Worm (Caenorhabditis elegans) whole organism, young adult: ENCODE measurements around the gene T13C5.7.

ENCODE experiments used
- B0035.1 ChIP-seq: sonication (generic microtip); optimal IDR thresholded peaks from 2 replicates; lab custom pipeline; 2016; ENCODE audit warnings: missing genetic modification characterization, mild to moderate bottlenecking, missing compliant biosample characterization, missing genotype, missing genetic modification reagents
- B0336.3 ChIP-seq: fragments of 200-800 bp; sonication (Bioruptor generic); IDR thresholded peaks from 2 replicates; pipeline ENCODE4 v1.3.6; 2022; ENCODE audit warnings: missing genetic modification characterization, missing compliant biosample characterization
- F33H1.4 ChIP-seq: fragments of 200-800 bp; sonication (Bioruptor generic); IDR thresholded peaks from 2 replicates; pipeline ENCODE4 v1.3.6; 2022; ENCODE audit warnings: missing genetic modification reagents, missing genetic modification characterization, missing compliant biosample characterization
- F52B5.7 ChIP-seq: sonication (generic microtip); optimal IDR thresholded peaks from 2 replicates; lab custom pipeline; 2016; ENCODE audit warnings: mild to moderate bottlenecking, missing genetic modification characterization, missing compliant biosample characterization
- T07F8.4 ChIP-seq: sonication (generic microtip); optimal IDR thresholded peaks from 2 replicates; lab custom pipeline; 2016; ENCODE audit warnings: mild to moderate bottlenecking, missing genetic modification characterization, moderate library complexity, missing compliant biosample characterization
- Y53F4B.3 ChIP-seq: fragments of 200-800 bp; sonication (Bioruptor generic); IDR thresholded peaks from 2 replicates; pipeline ENCODE4 v1.3.6; 2022; ENCODE audit warnings: missing genetic modification reagents, missing genetic modification characterization, missing compliant biosample characterization
- Y53G8AR.9 ChIP-seq: fragments of 200-800 bp; sonication (Bioruptor generic); conservative IDR thresholded peaks from 2 replicates; pipeline ENCODE4 v1.3.6; 2022; ENCODE audit warnings: missing genetic modification reagents, missing genetic modification characterization, missing compliant biosample characterization
- Y56A3A.18 ChIP-seq: fragments of 200-800 bp; sonication (Bioruptor generic); IDR thresholded peaks from 2 replicates; pipeline ENCODE4 v1.3.6; 2022; ENCODE audit warnings: missing genetic modification reagents, missing genetic modification characterization, missing compliant biosample characterization
- ZK185.1 ChIP-seq: sonication (generic microtip); optimal IDR thresholded peaks from 2 replicates; lab custom pipeline; 2016; ENCODE audit warnings: mild to moderate bottlenecking, missing genetic modification characterization, missing compliant biosample characterization; ENCODE audit not compliant: poor library complexity, severe bottlenecking
- akir-1 ChIP-seq: fragments of 200-800 bp; sonication (Bioruptor generic); optimal IDR thresholded peaks from 2 replicates; lab custom pipeline; 2018; ENCODE audit warnings: mild to moderate bottlenecking, missing genetic modification characterization, moderate library complexity, missing compliant biosample characterization
- aptf-3 ChIP-seq: fragments of 200-800 bp; sonication (Bioruptor generic); IDR thresholded peaks from 2 replicates; pipeline ENCODE4 v1.3.6; 2022; ENCODE audit warnings: missing genetic modification characterization, missing compliant biosample characterization
- ccch-3 ChIP-seq: fragments of 200-800 bp; sonication (Bioruptor generic); optimal IDR thresholded peaks from 2 replicates; lab custom pipeline; 2018; ENCODE audit warnings: mild to moderate bottlenecking, missing genetic modification characterization, missing compliant biosample characterization
- ceh-91 ChIP-seq: fragments of 200-800 bp; sonication (Bioruptor generic); IDR thresholded peaks from 2 replicates; pipeline ENCODE4 v1.3.6; 2022; ENCODE audit warnings: missing genetic modification reagents, missing genetic modification characterization, missing compliant biosample characterization
- dpff-1 ChIP-seq: sonication (generic microtip); optimal IDR thresholded peaks from 2 replicates; lab custom pipeline; 2017; ENCODE audit warnings: mild to moderate bottlenecking, missing genetic modification characterization, missing compliant biosample characterization
- egl-18 ChIP-seq: fragments of 200-800 bp; sonication (Bioruptor generic); IDR thresholded peaks from 2 replicates; pipeline ENCODE4 v1.3.6; 2022; ENCODE audit warnings: missing genetic modification reagents, missing genetic modification characterization, missing compliant biosample characterization
- egl-44 ChIP-seq: fragments of 200-800 bp; sonication (Bioruptor generic); IDR thresholded peaks from 2 replicates; pipeline ENCODE4 v1.3.6; 2022; ENCODE audit warnings: missing genetic modification reagents, missing genetic modification characterization, missing compliant biosample characterization
- hlh-26 ChIP-seq: fragments of 200-800 bp; sonication (Bioruptor generic); conservative IDR thresholded peaks from 2 replicates; pipeline ENCODE4 v1.3.6; 2022; ENCODE audit warnings: missing genetic modification reagents, missing genetic modification characterization, missing compliant biosample characterization
- let-526 ChIP-seq: fragments of 200-800 bp; sonication (Bioruptor generic); IDR thresholded peaks from 2 replicates; pipeline ENCODE4 v1.3.6; 2022; ENCODE audit warnings: missing genetic modification reagents, missing genetic modification characterization, missing compliant biosample characterization
- let-607 ChIP-seq, 2 experiments: fragments of 200-800 bp in 1 of 2; sonication (Bioruptor generic) in 1 of 2; sonication (generic microtip) in 1 of 2; optimal IDR thresholded peaks; 2 replicates each; lab custom pipeline; 2016 to 2018; ENCODE audit warnings: mild to moderate bottlenecking in 2 of 2, missing compliant biosample characterization in 2 of 2, missing genetic modification characterization in 2 of 2, moderate library complexity in 2 of 2, missing genotype in 1 of 2
- lin-26 ChIP-seq: fragments of 200-800 bp; sonication (Bioruptor generic); IDR thresholded peaks from 2 replicates; pipeline ENCODE4 v1.3.6; 2022; ENCODE audit warnings: missing genetic modification reagents, missing genetic modification characterization, missing compliant biosample characterization
- lin-54 ChIP-seq: fragments of 200-800 bp; sonication (Bioruptor generic); optimal IDR thresholded peaks from 2 replicates; lab custom pipeline; 2018; ENCODE audit warnings: mild to moderate bottlenecking, missing genetic modification characterization, missing compliant biosample characterization
- lir-1 ChIP-seq: fragments of 200-800 bp; sonication (Bioruptor generic); conservative IDR thresholded peaks from 2 replicates; pipeline ENCODE4 v1.3.6; 2022; ENCODE audit warnings: missing genetic modification reagents, missing genetic modification characterization, missing compliant biosample characterization
- lsy-27 ChIP-seq: sonication (generic microtip); optimal IDR thresholded peaks from 2 replicates; lab custom pipeline; 2017; ENCODE audit warnings: missing genetic modification characterization, mild to moderate bottlenecking, missing compliant biosample characterization, antibody characterized with exemption, missing genotype, borderline replicate concordance; ENCODE audit not compliant: insufficient read depth
- madf-3 ChIP-seq: fragments of 200-800 bp; sonication (Bioruptor generic); IDR thresholded peaks from 2 replicates; pipeline ENCODE4 v1.3.6; 2022; ENCODE audit warnings: missing genetic modification reagents, missing genetic modification characterization, missing compliant biosample characterization
- mes-4 ChIP-seq: sonication (generic microtip); optimal IDR thresholded peaks from 2 replicates; lab custom pipeline; 2016; ENCODE audit warnings: missing genotype, missing genetic modification characterization, missing compliant biosample characterization
- nfya-1 ChIP-seq: sonication (generic microtip); optimal IDR thresholded peaks from 2 replicates; lab custom pipeline; 2017; ENCODE audit warnings: antibody characterized with exemption, missing compliant biosample characterization, missing genetic modification characterization, borderline replicate concordance; ENCODE audit not compliant: insufficient read depth
- nhr-80 ChIP-seq: sonication (generic microtip); optimal IDR thresholded peaks from 2 replicates; lab custom pipeline; 2016; ENCODE audit warnings: missing genetic modification characterization, missing compliant biosample characterization
- nhr-90 ChIP-seq: sonication (generic microtip); optimal IDR thresholded peaks from 2 replicates; lab custom pipeline; 2016; ENCODE audit warnings: missing genotype, mild to moderate bottlenecking, missing genetic modification characterization, missing compliant biosample characterization
- pha-4 ChIP-seq: fragments of 150-350 bp; sonication (generic microtip); optimal IDR thresholded peaks from 2 replicates; lab custom pipeline; 2014; ENCODE audit warnings: missing biosample characterization, missing genetic modification reagents, missing genetic modification characterization
- snpc-1.3 ChIP-seq: sonication (generic microtip); optimal IDR thresholded peaks from 2 replicates; lab custom pipeline; 2017; ENCODE audit warnings: missing genetic modification characterization, mild to moderate bottlenecking, missing compliant biosample characterization, antibody characterized with exemption, moderate library complexity, missing genotype, missing genetic modification reagents; ENCODE audit not compliant: insufficient read depth
- snpc-4 ChIP-seq, 5 experiments: fragments of 150-350 bp in 1 of 5; sonication (generic microtip) in 4 of 5; optimal IDR thresholded peaks; 2 replicates each; lab custom pipeline; 2014 to 2018; ENCODE audit warnings: missing genetic modification characterization in 5 of 5, missing biosample characterization in 3 of 5, antibody characterized with exemption in 2 of 5, mild to moderate bottlenecking in 2 of 5, missing compliant biosample characterization in 2 of 5, missing genotype in 2 of 5, moderate library complexity in 2 of 5, missing genetic modification reagents in 1 of 5
- sptf-2 ChIP-seq: fragments of 200-800 bp; sonication (Bioruptor generic); optimal IDR thresholded peaks from 2 replicates; lab custom pipeline; 2018; ENCODE audit warnings: mild to moderate bottlenecking, missing genetic modification characterization, missing compliant biosample characterization
- tbp1 ChIP-seq: fragments of 200-800 bp; sonication (Bioruptor generic); optimal IDR thresholded peaks from 2 replicates; lab custom pipeline; 2018; ENCODE audit warnings: mild to moderate bottlenecking, missing genetic modification characterization, missing compliant biosample characterization
- tbx-9 ChIP-seq: sonication (generic microtip); optimal IDR thresholded peaks from 2 replicates; lab custom pipeline; 2016; ENCODE audit warnings: borderline replicate concordance, missing genetic modification characterization, inconsistent platforms, missing compliant biosample characterization
- tlf-1 ChIP-seq: fragments of 200-800 bp; sonication (Bioruptor generic); optimal IDR thresholded peaks from 2 replicates; lab custom pipeline; 2018; ENCODE audit warnings: mild to moderate bottlenecking, missing genetic modification characterization, missing compliant biosample characterization
- unc-130 ChIP-seq: sonication (generic microtip); optimal IDR thresholded peaks from 2 replicates; lab custom pipeline; 2016; ENCODE audit warnings: missing genetic modification reagents, missing genetic modification characterization, missing compliant biosample characterization
- ztf-25 ChIP-seq: fragments of 200-800 bp; sonication (Bioruptor generic); IDR thresholded peaks from 2 replicates; pipeline ENCODE4 v1.3.6; 2022; ENCODE audit warnings: missing genetic modification reagents, missing genetic modification characterization, missing compliant biosample characterization
- ztf-26 ChIP-seq: sonication (generic microtip); optimal IDR thresholded peaks from 2 replicates; lab custom pipeline; 2017; ENCODE audit warnings: missing genetic modification characterization, missing compliant biosample characterization
- ztf-3 ChIP-seq: fragments of 200-800 bp; sonication (Bioruptor generic); optimal IDR thresholded peaks from 2 replicates; lab custom pipeline; 2018; ENCODE audit warnings: mild to moderate bottlenecking, missing genetic modification characterization, missing compliant biosample characterization

Gene T13C5.7

DNA sequence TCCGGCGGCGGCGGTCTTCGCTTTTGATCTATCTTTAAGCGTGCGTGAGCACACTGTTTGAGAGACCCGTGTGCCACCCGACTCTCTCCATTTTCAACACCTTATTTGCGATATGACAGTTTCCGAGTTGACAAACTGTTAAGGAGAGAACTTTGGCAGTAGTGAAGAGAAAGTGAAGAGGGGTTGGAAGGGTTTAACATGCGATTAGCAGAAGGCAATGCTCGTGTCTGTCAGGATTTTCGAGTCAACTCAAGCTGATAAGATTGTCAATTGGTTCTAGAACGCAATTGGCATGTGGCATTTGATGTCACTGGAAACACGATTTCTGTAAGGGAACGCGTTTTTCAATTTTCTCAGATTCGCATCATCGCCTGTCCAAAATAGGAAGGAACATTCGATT lies 13.0 kb upstream of the T13C5.7 start:
- no peak for TF ChIP-seq lsy-27 (tag; lab: Kevin White, UChicago)
- TF ChIP-seq nhr-80 (tag; lab: Kevin White, UChicago), result peak; percentile 30
- TF ChIP-seq Y53F4B.3 (GFP tag; lab: Robert Waterston, UW), result no peak
- TF ChIP-seq snpc-1.3 (tag; lab: Kevin White, UChicago), result no peak
- TF ChIP-seq unc-130 (GFP tag; lab: Kevin White, UChicago), result no peak
- TF ChIP-seq tbp1, result no peak

DNA sequence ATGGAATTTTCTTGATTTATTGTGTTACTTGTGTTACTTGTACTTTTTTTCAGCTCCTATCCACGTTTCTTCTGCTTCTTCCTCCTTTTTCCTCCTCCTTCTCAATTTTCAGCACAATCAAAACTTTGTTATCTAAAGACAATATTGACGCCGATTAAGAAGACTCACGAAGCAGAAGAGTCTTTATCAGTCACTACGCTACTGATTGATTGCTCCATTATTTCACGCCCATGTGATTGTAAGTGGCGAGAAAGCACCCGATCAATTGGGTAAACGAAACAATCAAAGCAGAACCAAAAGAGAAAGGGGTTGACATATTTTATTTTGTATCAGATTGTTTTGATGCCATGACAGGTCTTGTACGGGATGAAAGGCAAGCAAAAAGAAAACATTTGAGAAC lies 11.1 kb upstream of the T13C5.7 start, which contains the start of gene T25B2.2:
TSS of gene T25B2.2 (plus strand) at position 392 of the 400 bp plus-strand sequence.
- TF ChIP-seq F33H1.4 (GFP tag; lab: Robert Waterston, UW) (no peak), nhr-80 (tag; lab: Kevin White, UChicago) (peak; percentile 80)

ce11 chrX:6173656-6174055 lies 6.7 kb upstream of the T13C5.7 start, which contains the start of gene T25B2.1:
T25B2.1 (plus strand) TSS chrX:6173956.
- no peak for TF ChIP-seq hlh-26
- no peak for TF ChIP-seq nhr-90

ce11 chrX:6175829-6176228 lies 4.6 kb upstream of the T13C5.7 start, which contains the start of gene T25B2.3:
T25B2.3 (plus strand) TSS chrX:6176129.
- TF ChIP-seq B0336.3 (no peak), mes-4 (no peak), ztf-3 (GFP tag; lab: Kevin White, UChicago) (no peak), snpc-4 (GFP tag; optimal IDR thresholded peaks at IDR 0.05; lab: Kevin White, UChicago) (no peak), snpc-4 (tag; optimal IDR thresholded peaks at IDR 0.05; lab: Kevin White, UChicago) (no peak), snpc-1.3 (tag; lab: Kevin White, UChicago) (no peak), ceh-91 (no peak), lir-1 (GFP tag; lab: Robert Waterston, UW) (no peak), Y53G8AR.9 (GFP tag; lab: Robert Waterston, UW) (no peak), akir-1 (no peak), lin-54 (GFP tag; lab: Kevin White, UChicago) (no peak), ztf-26 (tag; lab: Kevin White, UChicago) (no peak), Y56A3A.18 (GFP tag; lab: Robert Waterston, UW) (no peak), F52B5.7 (tag; lab: Kevin White, UChicago) (no peak), ZK185.1 (tag; lab: Kevin White, UChicago) (no peak), tlf-1 (GFP tag; lab: Kevin White, UChicago) (no peak)
- TF ChIP-seq, all 124 proteins: peak for 0

ce11 chrX:6177944-6178566 lies 2.3 kb upstream of the T13C5.7 start, which contains the start of the genes T25B2.4 and T13C5.3:
T25B2.4 (plus strand) TSS chrX:6178244.
T13C5.3 (plus strand) TSS chrX:6178516.
- TF ChIP-seq ztf-25 (GFP tag; lab: Robert Waterston, UW), result no peak
- TF ChIP-seq T07F8.4, result no peak
- no peak for TF ChIP-seq snpc-4 (GFP tag; optimal IDR thresholded peaks at IDR 0.05; lab: Kevin White, UChicago)
- no peak for TF ChIP-seq snpc-4 (tag; optimal IDR thresholded peaks at IDR 0.05; lab: Kevin White, UChicago)
- TF ChIP-seq B0035.1 (tag; lab: Kevin White, UChicago), result no peak
- TF ChIP-seq tbx-9 (tag; lab: Kevin White, UChicago), result no peak
- TF ChIP-seq madf-3 (GFP tag; lab: Robert Waterston, UW), result no peak
- no peak for TF ChIP-seq sptf-2 (GFP tag; lab: Kevin White, UChicago)
- no peak for TF ChIP-seq let-607 (tag; optimal IDR thresholded peaks at IDR 0.05; lab: Kevin White, UChicago)
- no peak for TF ChIP-seq egl-18 (GFP tag; lab: Robert Waterston, UW)
- TF ChIP-seq egl-44, result no peak
- TF ChIP-seq pha-4 (tag; lab: Kevin White, UChicago), result no peak
- no peak for TF ChIP-seq lin-26 (GFP tag; lab: Robert Waterston, UW)
- no peak for TF ChIP-seq let-526 (GFP tag; lab: Robert Waterston, UW)
- TF ChIP-seq ccch-3, result no peak
- TF ChIP-seq nfya-1 (tag; lab: Kevin White, UChicago), result no peak
- no peak for TF ChIP-seq aptf-3 (GFP tag; lab: Robert Waterston, UW)
- TF ChIP-seq dpff-1, result no peak
